Worm (Caenorhabditis elegans): ENCODE results near the gene appg-2.

- TF ChIP-seq rcor-1 (GFP tag; IDR thresholded peaks at IDR 0.05), result no peak
- TF ChIP-seq nhr-120 (GFP tag; IDR thresholded peaks at IDR 0.05), result no peak
- no peak for TF ChIP-seq nfya-1 (tag; optimal IDR thresholded peaks at IDR 0.05; ENCODE audit: borderline replicate concordance, insufficient read depth)
- TF ChIP-seq ztf-3 (GFP tag; optimal IDR thresholded peaks at IDR 0.05), result no peak
- no peak for TF ChIP-seq snpc-4 (GFP tag; optimal IDR thresholded peaks at IDR 0.05)
- TF ChIP-seq snpc-4 (tag; optimal IDR thresholded peaks at IDR 0.05), result no peak
- TF ChIP-seq pha-4 (tag; optimal IDR thresholded peaks at IDR 0.05), result no peak
- no peak for TF ChIP-seq madf-10 (tag; optimal IDR thresholded peaks at IDR 0.05)
- no peak for TF ChIP-seq T26A5.8 (tag; optimal IDR thresholded peaks at IDR 0.05)
- no peak for TF ChIP-seq unc-130 (GFP tag; optimal IDR thresholded peaks at IDR 0.05)
- no peak for TF ChIP-seq hmg-20 (GFP tag; IDR thresholded peaks at IDR 0.05)
- TF ChIP-seq C17E4.6 (GFP tag; IDR thresholded peaks at IDR 0.05), result no peak
These were observed 10.9 kb downstream of the appg-2 start for ce11 chrII:8811825-8812224.
